Worm (Caenorhabditis elegans): ENCODE results near the gene C33B4.4.

C33B4.4 gene

ce11 chrII:11400386-11400785 lies 17.1 kb upstream of the C33B4.4 start:
- TF ChIP-seq nhr-237 (tag; optimal IDR thresholded peaks at IDR 0.05): no peak
- peak in 1 of 2 experiments; percentile 61 for TF ChIP-seq unc-62 (GFP tag; optimal IDR thresholded peaks at IDR 0.05 in 1 of 2)
- no peak for TF ChIP-seq unc-62 (tag; optimal IDR thresholded peaks at IDR 0.05)

ce11 chrII:11398787-11399186 lies 15.5 kb upstream of the C33B4.4 start:
- TF ChIP-seq pha-4 (GFP tag; IDR thresholded peaks at IDR 0.05): peak; percentile 18; the same call in 1 of the 2 replicates
- TF ChIP-seq pha-4 (tag; optimal IDR thresholded peaks at IDR 0.05): no peak
- 0 out of 2 replicates have a peak, but pooled peaks have one; percentile 48 for TF ChIP-seq egl-43 (GFP tag; IDR thresholded peaks at IDR 0.05)
- peak; percentile 87 for TF ChIP-seq aha-1 (tag)
- TF ChIP-seq saeg-2 (GFP tag; IDR thresholded peaks at IDR 0.05): no peak

- TF ChIP-seq cey-2 (tag; optimal IDR thresholded peaks at IDR 0.05; ENCODE audit: borderline replicate concordance, insufficient read depth) (no peak), gei-8 (GFP tag; optimal IDR thresholded peaks at IDR 0.05) (no peak), nhr-11 (tag; optimal IDR thresholded peaks at IDR 0.05) (no peak), zfp-2 (tag; optimal IDR thresholded peaks at IDR 0.05) (no peak), aha-1 (tag) (peak; percentile 84), madf-5 (GFP tag; IDR thresholded peaks at IDR 0.05) (no peak)
Observed at ce11 chrII:11396217-11396616, 13.0 kb upstream of the C33B4.4 start.

- peak; percentile 58; the same call in 1 of the 2 replicates for TF ChIP-seq set-16 (GFP tag; IDR thresholded peaks at IDR 0.05)
- TF ChIP-seq daf-16 (GFP tag; optimal IDR thresholded peaks at IDR 0.05): no peak
- TF ChIP-seq daf-16 (tag; optimal IDR thresholded peaks at IDR 0.05): no peak
- TF ChIP-seq hlh-11 (tag; optimal IDR thresholded peaks at IDR 0.05): no peak
Observed at ce11 chrII:11393787-11394186, 10.5 kb upstream of the C33B4.4 start.

- TF ChIP-seq F10B5.3 (tag; optimal IDR thresholded peaks at IDR 0.05): no peak
- no peak for TF ChIP-seq lin-29 (GFP tag; IDR thresholded peaks at IDR 0.05)
- TF ChIP-seq unc-62 (GFP tag; optimal IDR thresholded peaks at IDR 0.05 in 1 of 2): peak in 1 of 2 experiments; percentile 86
- TF ChIP-seq unc-62 (tag; optimal IDR thresholded peaks at IDR 0.05): no peak
Observed at ce11 chrII:11392390-11392789, 9.1 kb upstream of the C33B4.4 start.

- TF ChIP-seq egl-27 (tag; optimal IDR thresholded peaks at IDR 0.05) (no peak), ceh-20 (GFP tag; IDR thresholded peaks at IDR 0.05) (no peak), D1046.2 (GFP tag; IDR thresholded peaks at IDR 0.05) (no peak), saeg-2 (GFP tag; IDR thresholded peaks at IDR 0.05) (no peak), gei-8 (GFP tag; optimal IDR thresholded peaks at IDR 0.05) (no peak), set-16 (GFP tag; IDR thresholded peaks at IDR 0.05) (no peak), spr-3 (GFP tag; optimal IDR thresholded peaks at IDR 0.05) (no peak), mxl-2 (GFP tag; conservative IDR thresholded peaks at IDR 0.05) (no peak), fkh-10 (GFP tag; optimal IDR thresholded peaks at IDR 0.05) (no peak), ztf-7 (tag; optimal IDR thresholded peaks at IDR 0.05) (no peak), lin-29 (GFP tag; IDR thresholded peaks at IDR 0.05) (no peak), pqm-1 (tag; optimal IDR thresholded peaks at IDR 0.05) (no peak), snpc-4 (tag; optimal IDR thresholded peaks at IDR 0.05) (no peak), Y48G9A.11 (GFP tag; IDR thresholded peaks at IDR 0.05) (no peak), daf-19 (GFP tag; conservative IDR thresholded peaks at IDR 0.05) (no peak), lin-39 (tag; optimal IDR thresholded peaks at IDR 0.05) (no peak), F26F4.8 (GFP tag; conservative IDR thresholded peaks at IDR 0.05) (no peak), tra-1 (GFP tag; IDR thresholded peaks at IDR 0.05) (no peak), jun-1 (tag; optimal IDR thresholded peaks at IDR 0.05) (no peak)
Observed at ce11 chrII:11390865-11391264, 7.6 kb upstream of the C33B4.4 start, which contains the start of gene shn-1. Gene shn-1 (minus strand): TSS chrII:11390965.

Data from whole organism, L4 larva.